Worm (Caenorhabditis elegans): ENCODE results near the gene F36H12.5.
A peak's percentile ranks its signal among the peaks of the same experiment; 100 is the strongest.
"Not testable (repeated sequence)": the region's sequence is repeated elsewhere in the genome, so short reads cannot be mapped to it uniquely, and the experiment has no call there.

Gene F36H12.5

DNA sequence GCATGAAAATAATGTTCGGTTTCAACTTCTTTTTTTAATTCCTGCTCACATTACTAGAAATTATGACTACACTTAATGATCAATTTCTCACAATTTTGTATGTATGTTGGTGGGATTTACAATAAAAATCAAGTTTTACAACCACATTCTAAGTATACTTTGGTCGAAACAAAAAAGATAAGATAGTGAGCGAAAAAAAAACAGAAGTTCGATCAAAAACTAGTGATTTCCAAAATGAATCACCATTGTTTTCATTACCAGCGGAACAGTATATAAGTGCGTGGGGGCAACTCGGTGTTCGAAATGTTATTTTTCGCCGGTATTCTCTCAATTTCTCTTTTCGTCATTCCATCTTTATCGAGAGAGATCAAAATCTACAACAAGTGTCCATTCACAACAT is 36.0 kb upstream of the F36H12.5 start, which contains the start of gene thn-5:
Gene thn-5, plus strand, starts transcription at position 301 of the 400 bp plus-strand sequence.
- TF ChIP-seq tbx-2 (tag; optimal IDR thresholded peaks at IDR 0.05) (no peak), jun-1 (tag; optimal IDR thresholded peaks at IDR 0.05) (no peak), ceh-82 (tag; optimal IDR thresholded peaks at IDR 0.05) (no peak), fkh-2 (tag; optimal IDR thresholded peaks at IDR 0.05) (no peak), nhr-28 (tag; optimal IDR thresholded peaks at IDR 0.05) (no peak), nhr-76 (tag; optimal IDR thresholded peaks at IDR 0.05) (no peak), ceh-16 (tag; optimal IDR thresholded peaks at IDR 0.05) (no peak), nhr-23 (tag; optimal IDR thresholded peaks at IDR 0.05) (no peak), nhr-25 (tag; optimal IDR thresholded peaks at IDR 0.05) (no peak), pqm-1 (tag; optimal IDR thresholded peaks at IDR 0.05) (no peak), eor-1 (tag; optimal IDR thresholded peaks at IDR 0.05) (no peak), elt-1 (tag; optimal IDR thresholded peaks at IDR 0.05) (no peak), skn-1 (tag; optimal IDR thresholded peaks at IDR 0.05) (no peak), egl-5 (tag; optimal IDR thresholded peaks at IDR 0.05) (no peak), elt-2 (tag; optimal IDR thresholded peaks at IDR 0.05) (no peak)

ce11 chrIV:5254678-5255077 is 11.9 kb upstream of the F36H12.5 start, which contains the start of gene F36H12.10:
Gene F36H12.10, minus strand, starts transcription at chrIV:5254778.
- not testable (repeated sequence) for TF ChIP-seq ztf-4, elt-1, unc-39 (tag; optimal IDR thresholded peaks at IDR 0.05)

ce11 chrIV:5256731-5257130 is 9.8 kb upstream of the F36H12.5 start, which contains the start of gene F36H12.9:
Gene F36H12.9, plus strand, starts transcription at chrIV:5257031.
- TF ChIP-seq nhr-11 (tag; optimal IDR thresholded peaks at IDR 0.05); fkh-10 (GFP tag; optimal IDR thresholded peaks at IDR 0.05); zag-1 (tag; optimal IDR thresholded peaks at IDR 0.05): not testable (repeated sequence)

DNA sequence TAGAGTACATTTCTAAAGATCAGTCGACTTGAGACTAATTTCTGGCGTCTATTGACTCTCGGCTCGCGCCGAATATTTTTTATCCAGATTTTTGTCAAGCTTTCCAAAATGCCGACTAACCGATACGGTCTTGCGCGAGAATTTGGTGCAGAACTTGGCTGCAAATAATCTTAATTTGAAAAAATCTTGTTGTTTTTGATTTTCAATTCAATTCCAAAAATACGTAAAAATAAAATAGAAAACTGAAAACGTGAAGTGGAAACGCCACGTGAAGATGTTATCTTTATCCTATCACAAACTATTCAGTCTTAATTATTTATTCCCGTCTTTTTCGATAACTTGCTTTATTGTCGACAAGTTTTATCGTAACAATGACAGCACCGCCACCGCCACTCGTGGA is 8.2 kb upstream of the F36H12.5 start, which contains the start of gene ttbk-2.1:
Gene ttbk-2.1, plus strand, starts transcription at position 301 of the 400 bp plus-strand sequence.
- TF ChIP-seq pha-4, daf-12, ZK546.5 (tag; optimal IDR thresholded peaks at IDR 0.05): not testable (repeated sequence)

- TF ChIP-seq nhr-11, nhr-67, ceh-16 (tag; optimal IDR thresholded peaks at IDR 0.05): not testable (repeated sequence)
Observed at ce11 chrIV:5260289-5260688, 6.3 kb upstream of the F36H12.5 start, which contains the start of gene msp-19. Gene msp-19, plus strand, starts transcription at chrIV:5260589.

- peak; percentile 70 for TF ChIP-seq ama-1 (optimal IDR thresholded peaks at IDR 0.05)
- peak; percentile 15 for TF ChIP-seq snpc-4 (tag; optimal IDR thresholded peaks at IDR 0.05)
Observed at ce11 chrIV:5264700-5265210, 1.8 kb upstream of the F36H12.5 start.

DNA sequence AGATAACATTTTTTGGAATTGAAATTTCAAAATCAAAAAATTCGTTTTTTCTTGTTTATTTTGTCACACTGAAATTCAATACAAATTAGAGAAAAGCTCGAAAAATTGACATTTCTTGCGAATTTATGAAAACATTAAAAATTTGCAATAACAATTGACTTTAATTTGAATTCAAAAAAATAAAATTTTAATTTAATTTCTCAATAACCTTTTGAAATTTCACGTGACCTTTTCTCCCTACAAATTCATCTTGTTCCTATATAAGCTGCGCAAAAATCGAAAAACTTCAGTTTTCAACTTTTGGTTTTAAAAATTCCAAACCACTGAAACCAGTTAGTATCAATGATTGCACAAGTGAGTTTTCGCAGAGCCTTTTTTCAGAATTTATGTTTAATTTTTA is 2.2 kb downstream of the F36H12.5 start, which contains the start of gene F36H12.4:
Gene F36H12.4, plus strand, starts transcription at position 301 of the 400 bp plus-strand sequence.
- no peak for TF ChIP-seq snpc-4 (tag; optimal IDR thresholded peaks at IDR 0.05)
- TF ChIP-seq nhr-43 (tag; optimal IDR thresholded peaks at IDR 0.05; ENCODE audit: poor library complexity, severe bottlenecking), result no peak
- TF ChIP-seq nhr-23 (tag; optimal IDR thresholded peaks at IDR 0.05), result no peak
- no peak for TF ChIP-seq lin-39 (tag; optimal IDR thresholded peaks at IDR 0.05)
- no peak for TF ChIP-seq lin-15B (tag; optimal IDR thresholded peaks at IDR 0.05)

DNA sequence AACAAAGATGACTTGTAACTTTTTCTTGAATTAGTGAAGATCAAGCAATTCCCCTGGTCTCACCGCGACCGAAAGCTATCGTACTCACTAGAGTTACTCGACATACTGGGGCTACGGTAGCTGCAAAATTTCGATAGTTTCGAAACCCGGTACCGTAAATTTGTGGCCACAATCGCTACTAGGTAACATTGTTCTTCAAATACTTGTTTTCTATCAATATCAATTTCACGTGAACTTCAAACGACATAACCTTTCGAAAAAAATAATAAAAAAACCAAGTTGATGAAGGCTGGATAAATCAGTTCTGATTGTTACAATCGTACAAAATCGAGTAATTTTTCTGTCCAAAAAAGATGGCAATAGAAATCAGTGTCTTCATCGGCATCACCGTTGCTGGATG is 5.9 kb downstream of the F36H12.5 start, which contains the start of gene F36H12.3:
Gene F36H12.3, plus strand, starts transcription at position 301 of the 400 bp plus-strand sequence.
- no peak for TF ChIP-seq sea-2 (GFP tag; optimal IDR thresholded peaks at IDR 0.05)
- TF ChIP-seq ama-1 (optimal IDR thresholded peaks at IDR 0.05), result no peak
- no peak for TF ChIP-seq nhr-25 (tag; optimal IDR thresholded peaks at IDR 0.05)
- TF ChIP-seq ztf-4 (tag; optimal IDR thresholded peaks at IDR 0.05), result no peak
- no peak for TF ChIP-seq lsy-12 (tag; optimal IDR thresholded peaks at IDR 0.05)
- TF ChIP-seq ceh-16 (tag; optimal IDR thresholded peaks at IDR 0.05), result no peak
- no peak for TF ChIP-seq tbx-2 (tag; optimal IDR thresholded peaks at IDR 0.05)
- no peak for TF ChIP-seq fos-1 (tag; optimal IDR thresholded peaks at IDR 0.05)
- no peak for TF ChIP-seq ceh-9 (tag; optimal IDR thresholded peaks at IDR 0.05)
- no peak for TF ChIP-seq zag-1 (tag; optimal IDR thresholded peaks at IDR 0.05)
- no peak for TF ChIP-seq nhr-237 (tag; optimal IDR thresholded peaks at IDR 0.05)
- TF ChIP-seq mdl-1 (tag; optimal IDR thresholded peaks at IDR 0.05), result no peak
- TF ChIP-seq jun-1 (tag; optimal IDR thresholded peaks at IDR 0.05), result no peak
- no peak for TF ChIP-seq ztf-11 (tag; optimal IDR thresholded peaks at IDR 0.05)
- no peak for TF ChIP-seq lin-39 (tag; optimal IDR thresholded peaks at IDR 0.05)
- TF ChIP-seq nhr-28 (tag; optimal IDR thresholded peaks at IDR 0.05), result no peak
- TF ChIP-seq nhr-43 (tag; optimal IDR thresholded peaks at IDR 0.05; ENCODE audit: poor library complexity, severe bottlenecking), result no peak
- no peak for TF ChIP-seq nhr-67 (tag; optimal IDR thresholded peaks at IDR 0.05)
- no peak for TF ChIP-seq unc-62 (GFP tag; optimal IDR thresholded peaks at IDR 0.05)
